Worm (Caenorhabditis elegans) whole organism, midembryonic: ENCODE results near the gene sqst-2.

Experiments
- T22C8.4 ChIP-seq: fragments of 200-800 bp; sonication (Bioruptor generic); IDR thresholded peaks from 2 replicates; pipeline ENCODE4 v1.3.6; 2022; ENCODE audit warnings: missing genetic modification characterization, missing compliant biosample characterization
- cog-1 ChIP-seq: sonication (generic microtip); optimal IDR thresholded peaks from 2 replicates; lab custom pipeline; 2016; ENCODE audit warnings: missing genetic modification characterization, missing compliant biosample characterization
- flt-1 ChIP-seq: fragments of 200-800 bp; sonication (Bioruptor generic); IDR thresholded peaks from 2 replicates; pipeline ENCODE4 v1.3.6; 2022; ENCODE audit warnings: missing genetic modification characterization, missing compliant biosample characterization
- klf-2 ChIP-seq: fragments of 200-800 bp; sonication (Bioruptor generic); conservative IDR thresholded peaks from 2 replicates; pipeline ENCODE4 v1.3.6; 2022; ENCODE audit warnings: missing genetic modification reagents, missing genetic modification characterization, missing compliant biosample characterization
- med-1 ChIP-seq: sonication (generic microtip); optimal IDR thresholded peaks from 2 replicates; lab custom pipeline; 2017; ENCODE audit warnings: missing genetic modification characterization, mild to moderate bottlenecking, missing compliant biosample characterization, antibody characterized with exemption, missing genetic modification reagents; ENCODE audit not compliant: insufficient read depth
- ref-1 ChIP-seq: fragments of 200-800 bp; sonication (Bioruptor generic); conservative IDR thresholded peaks from 2 replicates; pipeline ENCODE4 v1.3.6; 2022; ENCODE audit warnings: missing genetic modification reagents, missing genetic modification characterization, missing compliant biosample characterization
- tab-1 ChIP-seq: fragments of 200-800 bp; sonication (Bioruptor generic); IDR thresholded peaks from 2 replicates; pipeline ENCODE4 v1.3.6; 2022; ENCODE audit warnings: missing genetic modification characterization, missing compliant biosample characterization
- ztf-23 ChIP-seq: fragments of 200-800 bp; sonication (Bioruptor generic); IDR thresholded peaks from 2 replicates; pipeline ENCODE4 v1.3.6; 2022; ENCODE audit warnings: missing genetic modification reagents, missing genetic modification characterization, missing compliant biosample characterization
- ztf-29 ChIP-seq: fragments of 200-800 bp; sonication (Bioruptor generic); IDR thresholded peaks from 2 replicates; pipeline ENCODE4 v1.3.6; 2022; ENCODE audit warnings: missing genetic modification reagents, missing genetic modification characterization, missing compliant biosample characterization

Gene sqst-2

DNA sequence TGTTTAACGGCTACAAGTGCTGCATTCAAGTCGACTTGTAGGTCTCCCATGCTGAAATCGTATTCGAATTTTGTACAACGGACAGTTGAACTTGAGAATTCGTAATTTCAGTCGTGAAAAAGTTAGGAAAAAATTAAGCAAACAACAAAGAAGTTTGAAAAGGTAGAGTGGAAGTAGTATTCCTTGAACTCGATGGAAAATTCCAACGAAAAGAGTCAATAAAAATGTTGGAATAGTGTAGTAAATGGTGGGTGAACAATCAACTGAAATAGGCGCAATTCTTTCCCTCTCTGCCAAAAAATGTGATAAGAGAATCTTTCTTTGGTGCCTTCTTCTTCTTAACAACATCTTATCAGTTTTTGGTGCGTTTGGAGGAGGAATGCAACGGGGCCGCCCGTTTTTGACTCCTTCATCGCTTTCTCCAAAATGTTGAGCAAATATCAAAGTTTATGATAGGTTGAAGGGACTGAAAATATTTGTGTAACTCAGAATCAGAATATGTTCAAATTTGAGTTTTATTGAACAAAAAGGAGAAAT is 2.1 kb downstream of the sqst-2 start, which contains the start of gene ifo-1:
Gene ifo-1, minus strand, starts transcription at position 51 of the 537 bp plus-strand sequence.
- TF ChIP-seq flt-1 (GFP tag; lab: Robert Waterston, UW) (no peak), ztf-23 (GFP tag; lab: Robert Waterston, UW) (no peak)

DNA sequence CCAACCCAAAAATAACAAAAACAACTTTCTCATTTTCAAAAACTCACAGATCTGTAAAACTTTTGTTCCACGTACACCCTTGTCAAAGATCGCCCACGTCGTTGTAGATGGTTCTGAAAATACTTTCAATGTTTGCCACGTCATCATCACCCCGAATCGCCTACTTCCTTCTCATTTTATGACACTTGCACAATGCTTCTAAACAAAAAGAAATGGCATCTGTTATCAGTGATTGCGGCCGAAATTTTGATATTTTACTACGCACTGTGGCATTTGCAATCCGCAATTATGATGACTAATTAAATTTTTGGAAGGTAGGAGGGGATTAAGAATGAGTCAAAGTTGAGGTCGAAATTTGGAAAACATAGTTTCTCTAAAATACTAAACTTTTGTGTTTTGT is 3.1 kb downstream of the sqst-2 start:
- TF ChIP-seq ztf-23 (GFP tag; lab: Robert Waterston, UW) (no peak), med-1 (GFP tag; lab: Kevin White, UChicago) (no peak), ztf-29 (no peak), flt-1 (GFP tag; lab: Robert Waterston, UW) (no peak), cog-1 (tag; lab: Kevin White, UChicago) (no peak), T22C8.4 (GFP tag; lab: Robert Waterston, UW) (no peak), tab-1 (GFP tag; lab: Robert Waterston, UW) (no peak), ref-1 (no peak), klf-2 (GFP tag; lab: Robert Waterston, UW) (no peak)

DNA sequence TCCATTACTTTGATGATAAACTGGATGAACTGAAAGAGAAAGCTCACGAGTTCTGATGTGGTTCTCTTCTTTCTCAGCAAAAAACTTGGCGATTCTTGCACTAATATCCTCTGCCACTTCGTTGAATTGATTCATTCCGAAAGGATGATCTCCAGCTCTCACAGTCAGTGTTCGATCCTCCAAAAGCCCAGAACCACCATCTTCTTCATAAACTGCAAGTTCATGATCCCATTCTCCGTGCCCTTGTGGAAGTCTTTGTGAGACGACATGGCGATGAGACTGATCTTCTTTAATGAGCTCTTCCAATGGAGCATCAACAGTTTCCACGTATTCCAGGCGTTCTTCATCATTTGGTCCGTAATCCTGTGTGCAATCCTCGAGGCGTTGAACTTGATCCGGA is 3.9 kb downstream of the sqst-2 start:
- TF ChIP-seq klf-2 (GFP tag; lab: Robert Waterston, UW) (no peak), tab-1 (GFP tag; lab: Robert Waterston, UW) (no peak), med-1 (GFP tag; lab: Kevin White, UChicago) (no peak), ztf-29 (no peak), ref-1 (no peak), ztf-23 (GFP tag; lab: Robert Waterston, UW) (no peak), T22C8.4 (GFP tag; lab: Robert Waterston, UW) (no peak), flt-1 (GFP tag; lab: Robert Waterston, UW) (no peak), cog-1 (tag; lab: Kevin White, UChicago) (no peak)

DNA sequence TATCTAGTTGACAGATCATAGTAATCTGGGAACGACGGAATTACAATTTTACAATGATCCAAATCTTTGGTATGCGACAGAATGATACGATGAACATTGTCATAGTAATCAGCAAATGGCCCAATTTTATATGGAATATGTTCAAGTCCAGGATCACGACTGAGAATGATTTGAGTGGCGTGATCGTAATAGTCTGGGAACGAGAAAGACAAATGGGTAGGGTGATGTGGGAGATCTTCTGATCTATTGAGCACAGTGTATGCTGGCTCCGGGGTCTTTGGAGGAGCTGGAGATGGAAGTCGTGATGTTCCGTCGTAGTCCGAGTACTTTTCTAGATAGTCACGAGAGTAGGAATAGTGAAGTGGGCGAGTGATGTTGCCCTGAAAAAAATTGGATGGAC is 4.9 kb downstream of the sqst-2 start:
- TF ChIP-seq klf-2 (GFP tag; lab: Robert Waterston, UW) (no peak), ztf-23 (GFP tag; lab: Robert Waterston, UW) (no peak), flt-1 (GFP tag; lab: Robert Waterston, UW) (no peak), med-1 (GFP tag; lab: Kevin White, UChicago) (no peak), ref-1 (no peak), ztf-29 (no peak), T22C8.4 (GFP tag; lab: Robert Waterston, UW) (no peak), tab-1 (GFP tag; lab: Robert Waterston, UW) (no peak)

DNA sequence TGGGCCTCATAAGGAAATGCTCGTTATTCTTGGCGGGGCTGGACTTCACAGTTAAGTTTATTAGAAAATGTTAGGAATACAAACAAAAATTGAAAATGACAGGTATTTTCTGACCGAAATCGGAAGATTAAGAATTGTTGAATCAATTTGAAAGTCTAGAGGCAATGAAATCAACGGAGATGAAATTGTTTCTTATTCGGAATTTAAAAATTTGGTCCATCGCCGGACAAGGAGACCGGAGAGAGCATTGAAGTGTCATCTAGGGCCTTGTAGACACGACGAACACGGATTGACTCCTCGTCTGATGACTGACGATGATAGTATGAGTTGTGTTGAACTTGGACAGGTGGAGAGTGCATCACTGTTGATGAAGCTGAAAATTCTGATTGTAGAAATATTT is 8.1 kb downstream of the sqst-2 start:
- TF ChIP-seq klf-2 (GFP tag; lab: Robert Waterston, UW) (no peak), flt-1 (GFP tag; lab: Robert Waterston, UW) (no peak), T22C8.4 (GFP tag; lab: Robert Waterston, UW) (no peak), tab-1 (GFP tag; lab: Robert Waterston, UW) (no peak), ref-1 (no peak), ztf-29 (no peak), ztf-23 (GFP tag; lab: Robert Waterston, UW) (no peak), med-1 (GFP tag; lab: Kevin White, UChicago) (no peak), cog-1 (tag; lab: Kevin White, UChicago) (no peak)

DNA sequence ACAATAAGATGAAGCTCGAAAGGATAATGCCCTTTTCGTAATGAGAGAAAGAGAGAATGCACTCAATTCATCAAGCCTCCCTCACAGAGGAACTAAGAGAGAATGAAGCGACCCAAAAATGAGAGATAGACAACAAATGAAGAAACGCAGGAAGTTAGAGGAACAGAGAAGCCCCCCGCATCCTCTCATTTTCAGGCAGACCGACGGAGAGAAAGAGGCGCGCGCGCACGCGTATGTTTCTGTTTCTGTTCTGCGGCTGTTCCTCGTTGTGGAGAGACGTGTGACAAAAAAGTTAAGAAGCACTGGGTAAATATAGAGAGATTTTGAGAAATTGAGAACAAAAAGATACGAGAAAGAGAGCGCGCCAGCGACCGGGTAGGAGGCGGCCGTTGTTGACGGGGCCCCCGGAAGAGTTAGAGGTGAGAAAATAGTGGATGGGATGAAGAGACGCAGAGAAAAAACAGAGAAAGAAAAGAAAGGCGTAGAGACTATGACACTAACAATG is 8.8 kb downstream of the sqst-2 start:
- TF ChIP-seq klf-2 (GFP tag; lab: Robert Waterston, UW) (no peak), ztf-29 (peak; percentile 35; the same call in 1 of the 2 replicates), med-1 (GFP tag; lab: Kevin White, UChicago) (no peak), ztf-23 (GFP tag; lab: Robert Waterston, UW) (0 out of 2 replicates have a peak, but pooled peaks have one; percentile 47), flt-1 (GFP tag; lab: Robert Waterston, UW) (0 out of 2 replicates have a peak, but pooled peaks have one; percentile 29), cog-1 (tag; lab: Kevin White, UChicago) (peak; percentile 68)

DNA sequence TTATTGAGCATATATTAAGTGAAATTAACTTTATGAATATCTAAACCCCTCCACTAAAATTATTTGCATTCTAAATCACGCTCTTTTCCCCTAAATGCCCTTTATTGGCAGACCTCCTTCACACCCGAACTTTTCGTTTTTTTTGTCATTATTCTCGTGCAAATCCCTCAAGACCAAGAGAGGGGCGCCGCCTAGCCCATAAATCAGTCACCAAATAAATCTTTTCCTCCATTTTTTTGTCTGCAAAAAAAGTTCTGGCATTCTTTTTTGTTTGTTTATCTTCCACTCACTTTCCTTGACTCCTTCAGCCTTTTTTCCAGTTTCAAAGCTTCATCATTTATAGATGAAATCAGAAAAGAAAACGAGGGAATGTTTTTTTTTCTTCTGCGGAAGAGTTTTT is 9.9 kb downstream of the sqst-2 start:
- TF ChIP-seq ztf-23 (GFP tag; lab: Robert Waterston, UW) (no peak), med-1 (GFP tag; lab: Kevin White, UChicago) (no peak), klf-2 (GFP tag; lab: Robert Waterston, UW) (no peak), tab-1 (GFP tag; lab: Robert Waterston, UW) (no peak), cog-1 (tag; lab: Kevin White, UChicago) (no peak), T22C8.4 (GFP tag; lab: Robert Waterston, UW) (no peak), flt-1 (GFP tag; lab: Robert Waterston, UW) (no peak), ztf-29 (no peak), ref-1 (no peak)

DNA sequence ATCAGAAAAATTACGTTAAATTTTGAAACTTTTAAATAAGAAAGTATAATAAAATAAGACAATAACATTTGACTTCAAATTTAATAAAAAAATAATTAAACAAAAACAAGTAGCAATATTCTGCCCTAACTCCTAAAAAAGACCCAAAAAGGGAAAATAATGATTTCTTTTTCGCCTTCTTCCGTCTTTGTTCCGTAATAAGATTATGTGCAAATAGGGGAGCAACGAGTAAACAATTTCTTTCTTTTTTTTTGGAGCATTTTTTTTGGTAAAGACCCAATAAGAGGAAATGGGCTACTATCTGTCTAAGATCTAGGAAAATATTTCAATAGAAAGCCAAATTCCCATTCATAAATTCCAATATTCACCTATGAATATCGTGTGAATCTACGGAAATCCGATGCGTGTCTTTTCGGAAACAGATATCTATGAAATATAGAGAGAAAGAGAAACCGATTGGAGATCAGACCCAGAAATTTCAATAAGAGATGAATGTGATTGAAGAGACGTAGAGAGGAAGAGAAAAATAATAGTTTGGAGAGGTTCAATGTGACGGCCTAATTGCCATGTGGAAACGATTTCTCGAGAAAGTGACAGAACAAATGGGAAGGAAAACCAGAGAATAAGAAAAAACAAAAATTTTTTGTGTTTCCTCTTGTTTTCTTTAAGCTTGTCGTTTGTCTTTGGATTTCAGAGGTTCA is 10.8 kb downstream of the sqst-2 start:
- TF ChIP-seq T22C8.4 (GFP tag; lab: Robert Waterston, UW) = no peak
- TF ChIP-seq cog-1 (tag; lab: Kevin White, UChicago) = no peak

DNA sequence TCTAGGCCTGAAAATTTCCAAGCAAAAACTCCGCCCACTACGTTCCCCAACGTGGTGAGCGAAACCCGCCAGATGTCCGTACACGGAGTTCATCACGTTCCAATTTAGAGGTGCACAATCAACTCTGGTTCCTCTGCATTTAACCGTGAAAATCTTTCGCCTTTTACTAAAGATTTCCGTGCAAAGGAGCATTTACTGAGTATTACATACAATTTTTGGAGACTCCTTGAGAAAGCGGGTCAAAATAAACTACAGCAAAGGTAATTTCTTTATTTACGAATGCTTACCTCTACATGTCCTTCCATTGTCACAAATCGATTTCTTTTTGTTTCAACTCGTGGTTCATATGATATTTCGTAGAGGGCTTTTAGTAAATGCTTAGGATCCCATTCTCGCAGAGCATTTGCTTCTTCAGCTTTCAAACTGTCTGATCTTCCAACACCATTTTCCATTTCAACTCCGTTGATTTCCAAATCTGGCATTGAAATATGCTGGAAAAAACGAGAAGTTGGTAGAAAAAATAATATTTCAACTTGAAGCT is 12.1 kb downstream of the sqst-2 start, which contains the start of gene F42C5.9:
Gene F42C5.9, minus strand, starts transcription at position 491 of the 541 bp plus-strand sequence.
- TF ChIP-seq cog-1 (tag; lab: Kevin White, UChicago) (no peak), tab-1 (GFP tag; lab: Robert Waterston, UW) (no peak), ref-1 (no peak), flt-1 (GFP tag; lab: Robert Waterston, UW) (no peak)
